Worm (Caenorhabditis elegans) whole organism, L4/young adult: ENCODE results near the gene algn-13.

Experiments
- dao-5 ChIP-seq: sonication (generic microtip); optimal IDR thresholded peaks from 2 replicates; lab custom pipeline; 2016; ENCODE audit warnings: missing genotype, missing genetic modification characterization, moderate library complexity, missing compliant biosample characterization
- him-1 ChIP-seq: sonication (generic microtip); optimal IDR thresholded peaks from 2 replicates; lab custom pipeline; 2016; ENCODE audit warnings: missing genotype, missing genetic modification reagents, missing genetic modification characterization, missing compliant biosample characterization

DNA sequence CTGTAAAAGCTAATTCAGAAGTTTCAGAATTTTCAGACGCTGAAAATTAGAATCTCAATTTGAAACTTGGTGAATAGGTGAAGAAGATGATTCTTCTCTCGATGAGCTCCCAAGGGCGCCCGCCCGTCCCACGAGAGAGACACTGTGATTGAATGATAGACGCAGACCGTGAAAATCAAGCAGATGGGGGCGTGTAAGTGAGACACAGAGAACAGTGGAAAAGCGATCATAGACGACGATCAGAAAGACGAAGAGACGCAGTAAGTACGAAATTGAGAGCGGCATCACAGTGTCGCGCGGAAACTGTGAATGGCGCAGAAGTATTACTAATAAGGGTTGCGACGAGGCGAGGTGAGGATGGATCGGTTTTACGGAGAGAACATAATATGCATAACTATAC, 40.6 kb upstream of the algn-13 start:
- TF ChIP-seq him-1 (tag; lab: Kevin White, UChicago) = no peak
- TF ChIP-seq dao-5 = no peak
